Fruit fly (Drosophila melanogaster) whole organism, embryonic: ENCODE measurements around the gene glob3.

ENCODE experiments used
- BEAF-32 ChIP-seq: fragments of 200-800 bp; sonication (Bioruptor generic); optimal IDR thresholded peaks from 3 replicates; lab custom pipeline; 2017; ENCODE audit warnings: missing biosample characterization, missing genetic modification characterization, mild to moderate bottlenecking, moderate library complexity, missing genetic modification reagents
- CG16863 ChIP-seq: fragments of 200-800 bp; sonication (Bioruptor generic); optimal IDR thresholded peaks from 3 replicates; lab custom pipeline; 2016; ENCODE audit warnings: missing biosample characterization, missing genetic modification characterization
- CG18599 ChIP-seq: fragments of 200-800 bp; sonication (Bioruptor generic); optimal IDR thresholded peaks from 3 replicates; lab custom pipeline; 2017; ENCODE audit warnings: missing biosample characterization, missing genetic modification characterization, mild to moderate bottlenecking, moderate library complexity, missing genetic modification reagents
- CG7839 ChIP-seq: fragments of 200-800 bp; sonication (Bioruptor generic); optimal IDR thresholded peaks from 3 replicates; lab custom pipeline; 2018; ENCODE audit warnings: missing biosample characterization, mild to moderate bottlenecking, missing genetic modification characterization, moderate library complexity
- Ptx1 ChIP-seq: fragments of 200-800 bp; sonication (Bioruptor generic); IDR thresholded peaks from 2 replicates; pipeline ENCODE4 v1.3.6; 2022; ENCODE audit warnings: missing biosample characterization, missing genetic modification characterization
- bowl ChIP-seq: fragments of 200-800 bp; sonication (Bioruptor generic); IDR thresholded peaks from 2 replicates; pipeline ENCODE4 v1.3.6; 2022; ENCODE audit warnings: missing biosample characterization, missing genetic modification characterization
- kah ChIP-seq: fragments of 200-800 bp; sonication (Bioruptor generic); optimal IDR thresholded peaks from 2 replicates; lab custom pipeline; 2018; ENCODE audit warnings: missing biosample characterization, mild to moderate bottlenecking, missing genetic modification characterization
- kay ChIP-seq: fragments of 200-800 bp; sonication (Bioruptor generic); optimal IDR thresholded peaks from 2 replicates; lab custom pipeline; 2016; ENCODE audit warnings: missing biosample characterization, missing genetic modification characterization
- mam ChIP-seq: fragments of 200-800 bp; sonication (Bioruptor generic); optimal IDR thresholded peaks from 3 replicates; lab custom pipeline; 2016; ENCODE audit warnings: missing biosample characterization, missing genetic modification characterization
- sd ChIP-seq: fragments of 200-800 bp; sonication (Bioruptor generic); optimal IDR thresholded peaks from 3 replicates; lab custom pipeline; 2018; ENCODE audit warnings: missing biosample characterization, mild to moderate bottlenecking, missing genetic modification characterization, moderate library complexity

- TF ChIP-seq sd, result no peak
- TF ChIP-seq Ptx1, result no peak
- TF ChIP-seq bowl, result no peak
- no peak for TF ChIP-seq CG7839 (tag; lab: Kevin White, UChicago)
- no peak for TF ChIP-seq CG18599 (GFP tag; lab: Kevin White, UChicago)
- TF ChIP-seq CG16863, result no peak
- no peak for TF ChIP-seq mam (GFP tag; lab: Kevin White, UChicago)
- no peak for TF ChIP-seq kah (GFP tag; lab: Kevin White, UChicago)
- TF ChIP-seq kay (GFP tag; lab: Kevin White, UChicago), result no peak
- no peak for TF ChIP-seq BEAF-32 (GFP tag; lab: Kevin White, UChicago)
Measured at dm6 chr3R:5846570-5847270, 16.9 kb downstream of the glob3 start, which contains the start of gene CG14676.
